Worm (Caenorhabditis elegans) whole organism, young adult: ENCODE results near the gene glct-6.

Experiments used
- B0035.1 ChIP-seq: sonication (generic microtip); optimal IDR thresholded peaks from 2 replicates; lab custom pipeline; 2016; ENCODE audit warnings: missing genetic modification characterization, mild to moderate bottlenecking, missing compliant biosample characterization, missing genotype, missing genetic modification reagents
- bed-2 ChIP-seq: fragments of 200-800 bp; sonication (Bioruptor generic); IDR thresholded peaks from 2 replicates; pipeline ENCODE4 v1.3.6; 2022; ENCODE audit warnings: missing genetic modification reagents, missing genetic modification characterization, missing compliant biosample characterization
- hmg-20 ChIP-seq: fragments of 200-800 bp; sonication (Bioruptor generic); IDR thresholded peaks from 2 replicates; pipeline ENCODE4 v1.3.6; 2022; ENCODE audit warnings: missing genetic modification reagents, missing genetic modification characterization, missing compliant biosample characterization
- nfya-1 ChIP-seq: sonication (generic microtip); optimal IDR thresholded peaks from 2 replicates; lab custom pipeline; 2017; ENCODE audit warnings: antibody characterized with exemption, missing compliant biosample characterization, missing genetic modification characterization, borderline replicate concordance; ENCODE audit not compliant: insufficient read depth
- pha-4 ChIP-seq: fragments of 150-350 bp; sonication (generic microtip); optimal IDR thresholded peaks from 2 replicates; lab custom pipeline; 2014; ENCODE audit warnings: missing biosample characterization, missing genetic modification reagents, missing genetic modification characterization
- sea-2 ChIP-seq: fragments of 200-800 bp; sonication (Bioruptor generic); IDR thresholded peaks from 2 replicates; pipeline ENCODE4 v1.3.6; 2022; ENCODE audit warnings: missing genetic modification characterization, missing compliant biosample characterization

DNA sequence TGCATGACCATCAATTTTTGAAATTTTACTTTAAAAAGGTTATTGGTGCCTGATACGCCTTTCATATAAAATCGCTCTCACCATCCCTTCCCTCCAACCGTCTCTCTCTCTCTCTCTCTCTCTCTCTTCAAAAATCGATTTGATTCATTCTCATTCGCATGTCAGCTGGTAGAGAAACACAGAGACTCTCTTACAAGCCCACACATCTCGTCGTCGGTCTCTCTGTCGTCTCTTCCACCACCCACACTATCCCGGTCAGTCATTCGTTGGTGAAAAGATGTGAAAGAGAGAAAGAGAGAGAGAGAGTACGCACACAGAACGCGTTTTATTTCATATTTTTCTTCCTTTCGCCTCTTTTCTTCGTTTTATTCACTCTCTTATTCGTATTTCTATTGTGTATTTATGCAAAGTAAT lies 41.6 kb upstream of the glct-6 start:
- no peak for TF ChIP-seq sea-2 (GFP tag; lab: Robert Waterston, UW)
- TF ChIP-seq B0035.1 (tag; lab: Kevin White, UChicago), result no peak
- TF ChIP-seq pha-4 (tag; lab: Kevin White, UChicago), result peak; percentile 9
- no peak for TF ChIP-seq nfya-1
- TF ChIP-seq hmg-20, result 0 out of 2 replicates have a peak, but pooled peaks have one; percentile 24
- no peak for TF ChIP-seq bed-2
